Fruit fly (Drosophila melanogaster) whole organism, prepupa: ENCODE measurements around the gene MtnE.

Experiments
- Blimp-1 ChIP-seq: fragments of 200-800 bp; sonication (Bioruptor generic); optimal IDR thresholded peaks from 3 replicates; lab custom pipeline; 2017; ENCODE audit warnings: missing biosample characterization, missing genetic modification characterization, mild to moderate bottlenecking, moderate library complexity, missing genetic modification reagents
- CG10631 ChIP-seq: fragments of 200-800 bp; sonication (Bioruptor generic); optimal IDR thresholded peaks from 2 replicates; lab custom pipeline; 2016; ENCODE audit warnings: missing biosample characterization, missing genetic modification characterization
- CG11294 ChIP-seq: fragments of 200-800 bp; sonication (Bioruptor generic); IDR thresholded peaks from 2 replicates; pipeline ENCODE4 v1.3.6; 2022; ENCODE audit warnings: missing biosample characterization, missing genetic modification characterization
- CG11902 ChIP-seq: fragments of 200-800 bp; sonication (Bioruptor generic); optimal IDR thresholded peaks from 3 replicates; lab custom pipeline; 2016; ENCODE audit warnings: missing biosample characterization, missing genetic modification characterization
- CG16779 ChIP-seq: fragments of 200-800 bp; sonication (Bioruptor generic); optimal IDR thresholded peaks from 3 replicates; lab custom pipeline; 2017; ENCODE audit warnings: missing biosample characterization, mild to moderate bottlenecking, missing genetic modification characterization
- CG31627 ChIP-seq: fragments of 200-800 bp; sonication (Bioruptor generic); optimal IDR thresholded peaks from 3 replicates; lab custom pipeline; 2016; ENCODE audit warnings: missing biosample characterization, missing genetic modification characterization
- CG3919 ChIP-seq: fragments of 200-800 bp; sonication (Bioruptor generic); optimal IDR thresholded peaks from 3 replicates; lab custom pipeline; 2016; ENCODE audit warnings: missing biosample characterization, missing genetic modification characterization
- CG6163 ChIP-seq: fragments of 200-800 bp; sonication (Bioruptor generic); IDR thresholded peaks from 3 replicates; pipeline ENCODE4 v1.3.6; 2022; ENCODE audit warnings: missing biosample characterization, missing genetic modification characterization
- CG6276 ChIP-seq: fragments of 200-800 bp; sonication (Bioruptor generic); optimal IDR thresholded peaks from 2 replicates; lab custom pipeline; 2017; ENCODE audit warnings: missing biosample characterization, mild to moderate bottlenecking, missing genetic modification characterization
- CG6792 ChIP-seq: fragments of 200-800 bp; sonication (Bioruptor generic); optimal IDR thresholded peaks from 3 replicates; lab custom pipeline; 2016; ENCODE audit warnings: missing biosample characterization, missing genetic modification characterization
- CG6854 ChIP-seq: fragments of 200-800 bp; sonication (Bioruptor generic); optimal IDR thresholded peaks from 2 replicates; lab custom pipeline; 2017; ENCODE audit warnings: missing biosample characterization, mild to moderate bottlenecking, missing genetic modification characterization
- CG8119 ChIP-seq: fragments of 200-800 bp; sonication (Bioruptor generic); IDR thresholded peaks from 3 replicates; pipeline ENCODE4 v1.3.6; 2022; ENCODE audit warnings: missing biosample characterization, missing genetic modification characterization
- CG9139 ChIP-seq: fragments of 200-800 bp; sonication (Bioruptor generic); optimal IDR thresholded peaks from 3 replicates; lab custom pipeline; 2017; ENCODE audit warnings: missing biosample characterization, mild to moderate bottlenecking, missing genetic modification characterization
- Eip78C ChIP-seq: fragments of 200-800 bp; sonication (Bioruptor generic); peaks from one replicate; lab custom pipeline; 2016; ENCODE audit warnings: missing biosample characterization, missing genetic modification characterization
- Eip93F ChIP-seq: fragments of 200-800 bp; sonication (Bioruptor generic); optimal IDR thresholded peaks from 2 replicates; lab custom pipeline; 2016; ENCODE audit warnings: missing biosample characterization, mild to moderate bottlenecking, missing genetic modification characterization
- Ets21C ChIP-seq: fragments of 200-800 bp; sonication (Bioruptor generic); optimal IDR thresholded peaks from 3 replicates; lab custom pipeline; 2016; ENCODE audit warnings: missing biosample characterization, missing genetic modification characterization
- Ets96B ChIP-seq: fragments of 200-800 bp; optimal IDR thresholded peaks from 2 replicates; lab custom pipeline; 2019; ENCODE audit warnings: missing biosample characterization, mild to moderate bottlenecking, missing genetic modification characterization, moderate library complexity
- Hr38 ChIP-seq: sonication (Bioruptor generic); optimal IDR thresholded peaks from 2 replicates; lab custom pipeline; 2016; ENCODE audit warnings: missing biosample characterization, missing genetic modification characterization
- Hr39 ChIP-seq: fragments of 200-800 bp; sonication (Bioruptor generic); optimal IDR thresholded peaks from 2 replicates; lab custom pipeline; 2016; ENCODE audit warnings: missing biosample characterization, missing genetic modification characterization
- Hr4 ChIP-seq: fragments of 200-800 bp; sonication (Bioruptor generic); optimal IDR thresholded peaks from 3 replicates; lab custom pipeline; 2016; ENCODE audit warnings: missing biosample characterization, missing genetic modification characterization
- Lpt ChIP-seq: fragments of 200-800 bp; sonication (Bioruptor generic); optimal IDR thresholded peaks from 3 replicates; lab custom pipeline; 2016; ENCODE audit warnings: missing biosample characterization, missing genetic modification characterization
- Met ChIP-seq: fragments of 200-800 bp; sonication (Bioruptor generic); optimal IDR thresholded peaks from 3 replicates; lab custom pipeline; 2016; ENCODE audit warnings: missing biosample characterization, missing genetic modification characterization
- OdsH ChIP-seq: fragments of 200-800 bp; sonication (Bioruptor generic); optimal IDR thresholded peaks from 3 replicates; lab custom pipeline; 2016; ENCODE audit warnings: missing biosample characterization, missing genetic modification characterization
- Smox ChIP-seq: fragments of 200-800 bp; sonication (Bioruptor generic); optimal IDR thresholded peaks from 3 replicates; lab custom pipeline; 2016; ENCODE audit warnings: missing biosample characterization, missing genetic modification characterization
- Sox14 ChIP-seq: fragments of 200-800 bp; sonication (Bioruptor generic); optimal IDR thresholded peaks from 3 replicates; lab custom pipeline; 2016; ENCODE audit warnings: missing biosample characterization, missing genetic modification characterization
- Sox15 ChIP-seq: fragments of 200-800 bp; sonication (Bioruptor generic); optimal IDR thresholded peaks from 3 replicates; lab custom pipeline; 2016; ENCODE audit warnings: missing biosample characterization, missing genetic modification characterization
- cyc ChIP-seq: fragments of 200-800 bp; sonication (Bioruptor generic); optimal IDR thresholded peaks from 3 replicates; lab custom pipeline; 2016; ENCODE audit warnings: missing biosample characterization, missing genetic modification characterization
- dac ChIP-seq: fragments of 200-800 bp; sonication (Bioruptor generic); optimal IDR thresholded peaks from 2 replicates; lab custom pipeline; 2017; ENCODE audit warnings: missing biosample characterization, mild to moderate bottlenecking, missing genetic modification characterization
- eg ChIP-seq: fragments of 200-800 bp; sonication (Bioruptor generic); IDR thresholded peaks from 3 replicates; pipeline ENCODE4 v1.3.6; 2022; ENCODE audit warnings: missing biosample characterization, missing genetic modification characterization
- fkh ChIP-seq: fragments of 200-800 bp; sonication (Bioruptor generic); optimal IDR thresholded peaks from 3 replicates; lab custom pipeline; 2017; ENCODE audit warnings: missing biosample characterization, mild to moderate bottlenecking, missing genetic modification characterization, moderate library complexity
- lz ChIP-seq: fragments of 200-800 bp; sonication (Bioruptor generic); optimal IDR thresholded peaks from 3 replicates; lab custom pipeline; 2016; ENCODE audit warnings: missing biosample characterization, missing genetic modification characterization
- net ChIP-seq: fragments of 200-800 bp; sonication (Bioruptor generic); optimal IDR thresholded peaks from 3 replicates; lab custom pipeline; 2016; ENCODE audit warnings: missing biosample characterization, missing genetic modification characterization
- ss ChIP-seq, 2 experiments: fragments of 200-800 bp; sonication (Bioruptor generic); optimal IDR thresholded peaks; 2 replicates in 1 of 2; 3 replicates in 1 of 2; lab custom pipeline; 2017 to 2018; ENCODE audit warnings: mild to moderate bottlenecking in 2 of 2, missing biosample characterization in 2 of 2, missing genetic modification characterization in 2 of 2, moderate library complexity in 1 of 2
- svp ChIP-seq: fragments of 200-800 bp; sonication (Bioruptor generic); peaks from one replicate; lab custom pipeline; 2016; ENCODE audit warnings: missing biosample characterization, missing genetic modification characterization
- topi ChIP-seq: fragments of 200-800 bp; sonication (Bioruptor generic); optimal IDR thresholded peaks from 3 replicates; lab custom pipeline; 2016; ENCODE audit warnings: missing biosample characterization, missing genetic modification characterization

Gene MtnE

DNA sequence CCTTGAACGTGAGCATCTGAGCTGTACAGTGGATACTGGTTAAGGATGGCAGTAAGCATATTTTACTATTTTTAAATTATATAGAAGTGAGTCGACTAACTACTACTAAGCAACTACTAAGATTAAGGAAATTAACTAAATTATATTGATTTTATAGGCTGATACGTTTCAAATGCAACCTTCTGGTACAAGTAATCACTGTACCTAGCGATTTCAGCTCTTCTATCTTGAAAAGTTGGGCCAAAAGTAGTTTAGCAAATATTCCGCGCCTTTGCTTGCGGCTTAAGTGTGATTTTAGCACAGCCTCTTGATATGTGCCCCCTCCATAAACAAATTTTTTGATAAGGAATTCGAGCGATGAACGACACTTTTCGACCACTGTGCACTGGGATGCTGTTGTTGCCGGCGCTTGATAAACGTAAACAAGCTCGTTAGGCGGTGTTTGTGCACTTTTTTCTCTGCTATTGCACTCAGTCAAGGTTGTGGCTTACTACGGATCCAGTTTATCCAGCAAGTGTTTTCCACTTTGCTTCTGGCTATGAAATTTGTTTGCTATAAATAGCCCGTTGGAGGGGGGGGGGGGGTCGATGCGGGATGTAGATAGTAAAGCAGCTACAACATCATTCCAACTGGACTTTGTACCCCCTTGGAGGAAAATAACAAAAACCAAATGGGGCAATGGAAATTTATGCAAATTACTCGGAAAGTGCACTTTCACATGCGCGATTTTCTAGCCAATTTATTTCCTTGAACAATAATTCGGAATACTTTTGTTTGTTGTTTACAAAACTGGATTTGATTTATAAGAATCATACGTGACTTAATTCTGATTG lies 22.0 kb upstream of the MtnE start (continued):
- peak; percentile 63 for TF ChIP-seq Sox15 (GFP tag; lab: Kevin White, UChicago)
- peak; percentile 54 for TF ChIP-seq net (GFP tag; lab: Kevin White, UChicago)
- TF ChIP-seq Blimp-1, result no peak
- peak; percentile 84 for TF ChIP-seq Hr4 (GFP tag; lab: Kevin White, UChicago)
- TF ChIP-seq Ets21C (GFP tag; lab: Kevin White, UChicago), result peak; percentile 51
- no peak for TF ChIP-seq Eip93F (GFP tag; lab: Kevin White, UChicago)
- no peak for TF ChIP-seq Hr38 (GFP tag; lab: Kevin White, UChicago)
- TF ChIP-seq CG6854 (GFP tag; lab: Kevin White, UChicago), result peak; percentile 36
- TF ChIP-seq Lpt (GFP tag; lab: Kevin White, UChicago), result peak; percentile 55
- TF ChIP-seq CG11902 (GFP tag; lab: Kevin White, UChicago), result peak; percentile 50
- peak; percentile 65 for TF ChIP-seq lz
- TF ChIP-seq fkh (GFP tag; lab: Kevin White, UChicago), result peak; percentile 54
- TF ChIP-seq CG16779 (tag; lab: Kevin White, UChicago), result peak; percentile 78
- TF ChIP-seq Ets96B (tag; lab: Kevin White, UChicago), result peak; percentile 52
- peak; percentile 72 for TF ChIP-seq CG10631 (GFP tag; lab: Kevin White, UChicago)
- peak; percentile 75 for TF ChIP-seq Smox (GFP tag; lab: Kevin White, UChicago)
- peak; percentile 56 for TF ChIP-seq topi (GFP tag; lab: Kevin White, UChicago)
- TF ChIP-seq CG11294 (GFP tag; lab: Robert Waterston, UW), result peak; percentile 74
- TF ChIP-seq CG6163 (GFP tag; lab: Robert Waterston, UW), result peak; percentile 81

DNA sequence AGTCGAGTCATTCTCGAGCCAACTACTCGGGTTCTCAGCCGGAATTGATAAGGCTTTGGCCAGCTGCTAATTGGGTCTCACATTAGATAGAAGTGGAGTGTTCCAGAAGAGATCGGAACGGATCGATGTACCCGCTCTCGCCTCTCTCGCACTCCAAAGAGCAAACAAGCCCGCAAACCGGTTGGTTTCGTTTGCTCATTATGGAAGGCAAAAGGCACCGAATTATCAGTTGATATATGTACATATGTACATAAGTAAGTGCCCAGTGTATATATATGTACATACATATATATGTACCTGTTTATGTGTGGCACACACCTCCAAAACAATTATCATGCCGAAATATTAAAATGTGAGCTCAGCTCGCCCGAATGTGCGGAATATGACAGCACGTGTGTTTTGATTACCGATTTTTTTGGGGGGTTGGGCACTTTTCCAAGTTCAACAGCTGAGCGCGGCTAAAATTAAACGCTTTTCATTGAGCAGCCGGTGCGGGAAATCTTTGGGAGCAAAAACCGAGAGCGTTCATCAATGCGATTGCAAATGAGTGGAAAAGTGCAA lies 21.3 kb upstream of the MtnE start:
- TF ChIP-seq Eip93F (GFP tag; lab: Kevin White, UChicago), result peak; percentile 38
- TF ChIP-seq CG8119 (GFP tag; lab: Robert Waterston, UW), result peak; percentile 29; the same call in 1 of the 3 replicates
- peak; percentile 95 for TF ChIP-seq fkh (GFP tag; lab: Kevin White, UChicago)
- TF ChIP-seq CG3919 (GFP tag; lab: Kevin White, UChicago), result no peak
- peak; percentile 24; the same call in 1 of the 3 replicates for TF ChIP-seq CG6163 (GFP tag; lab: Robert Waterston, UW)
- TF ChIP-seq CG6854 (GFP tag; lab: Kevin White, UChicago), result no peak

DNA sequence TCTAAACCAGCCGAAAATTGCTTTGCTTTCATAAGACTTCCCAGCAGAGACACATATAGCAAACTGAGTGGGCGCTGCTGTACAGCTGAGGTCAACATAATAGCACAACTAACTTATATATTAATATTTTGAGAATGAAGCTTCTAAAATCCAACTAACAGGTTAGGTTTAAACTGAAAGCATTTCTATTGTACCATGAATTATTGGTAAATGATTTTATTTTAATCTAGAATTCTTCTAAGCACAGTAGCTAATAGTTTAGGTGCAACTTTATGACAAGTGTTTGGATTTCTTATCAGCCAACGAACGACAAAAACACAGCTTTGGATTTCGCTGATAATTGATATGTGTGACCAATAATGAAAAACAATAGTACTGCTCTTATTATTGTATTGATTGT lies 20.5 kb upstream of the MtnE start:
- peak; percentile 35 for TF ChIP-seq CG6276
- no peak for TF ChIP-seq Sox14 (GFP tag; lab: Kevin White, UChicago)
- peak; percentile 49; the same call in 1 of the 2 replicates for TF ChIP-seq CG11294 (GFP tag; lab: Robert Waterston, UW)
- TF ChIP-seq Hr39 (GFP tag; lab: Kevin White, UChicago), result no peak
- TF ChIP-seq svp (GFP tag; lab: Kevin White, UChicago), result peak; percentile 74
- TF ChIP-seq CG6163 (GFP tag; lab: Robert Waterston, UW), result peak; percentile 62; the same call in 1 of the 3 replicates
- TF ChIP-seq Met (GFP tag; lab: Kevin White, UChicago), result peak; percentile 33
- no peak for TF ChIP-seq dac (GFP tag; lab: Kevin White, UChicago)
- TF ChIP-seq ss (GFP tag; optimal IDR thresholded peaks at IDR 0.05; lab: Kevin White, UChicago), result peak in 1 of 2 experiments; percentile 43
- peak; percentile 61; the same call in 2 of the 3 replicates for TF ChIP-seq eg (GFP tag; lab: Robert Waterston, UW)
- TF ChIP-seq Eip78C (GFP tag; lab: Kevin White, UChicago), result peak; percentile 66
- peak; percentile 35 for TF ChIP-seq fkh (GFP tag; lab: Kevin White, UChicago)

DNA sequence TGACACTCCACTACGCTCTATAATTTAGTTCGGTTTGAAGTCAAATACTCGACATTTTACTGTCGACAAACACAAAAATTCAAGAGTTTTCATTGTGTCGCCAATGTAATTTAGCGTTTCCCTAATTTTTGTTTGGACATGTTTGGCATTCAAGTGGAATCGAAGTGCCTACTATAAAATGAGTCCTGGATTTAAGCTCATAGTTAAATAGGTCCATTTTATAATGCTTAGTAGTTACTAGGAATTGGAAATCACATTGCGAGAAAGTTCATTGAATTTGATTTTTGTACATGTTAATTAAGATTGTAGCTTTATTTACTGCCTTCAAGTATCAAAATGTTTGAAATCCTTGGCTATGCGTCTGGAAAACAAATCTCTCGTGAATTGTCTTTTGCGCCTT lies 19.8 kb upstream of the MtnE start, which contains the start of gene att-ORFB:
Gene att-ORFB (minus strand): TSS at position 101 of the 400 bp plus-strand sequence.
- TF ChIP-seq CG31627 (no peak), CG6792 (GFP tag; lab: Kevin White, UChicago) (no peak), CG11902 (GFP tag; lab: Kevin White, UChicago) (no peak), CG9139 (GFP tag; lab: Kevin White, UChicago) (no peak), CG16779 (tag; lab: Kevin White, UChicago) (no peak), cyc (GFP tag; lab: Kevin White, UChicago) (no peak), CG3919 (GFP tag; lab: Kevin White, UChicago) (no peak), OdsH (GFP tag; lab: Kevin White, UChicago) (no peak)
